Worm (Caenorhabditis elegans) whole organism, early embryonic: ENCODE results near the gene Y48B6A.10.

ENCODE experiments used
- aly-1 ChIP-seq: sonication (generic microtip); optimal IDR thresholded peaks from 2 replicates; lab custom pipeline; 2016; ENCODE audit warnings: missing genetic modification characterization, missing compliant biosample characterization
- ama-1 ChIP-seq: fragments of 150-350 bp; optimal IDR thresholded peaks from 2 replicates; lab custom pipeline; 2014
- ceh-36 ChIP-seq: sonication (generic microtip); optimal IDR thresholded peaks from 2 replicates; lab custom pipeline; 2016; ENCODE audit warnings: missing genetic modification characterization, inconsistent platforms, missing compliant biosample characterization
- sea-1 ChIP-seq: fragments of 200-800 bp; sonication (Bioruptor generic); conservative IDR thresholded peaks from 2 replicates; pipeline ENCODE4 v1.3.6; 2022; ENCODE audit warnings: missing genetic modification characterization, missing compliant biosample characterization

ce11 chrII:14236569-14236968 lies 22.4 kb downstream of the Y48B6A.10 start:
- TF ChIP-seq aly-1 (no peak), ama-1 (lab: Kevin White, UChicago) (no peak), sea-1 (no peak), ceh-36 (tag; lab: Kevin White, UChicago) (no peak)
